Fruit fly (Drosophila melanogaster): ENCODE data around the gene CG8312.

- TF ChIP-seq CG14711 (tag; optimal IDR thresholded peaks at IDR 0.05) (no peak), kay (GFP tag; ENCODE audit: borderline replicate concordance) (no peak), CG1620 (GFP tag; optimal IDR thresholded peaks at IDR 0.05) (no peak), tj (GFP tag; optimal IDR thresholded peaks at IDR 0.05) (no peak), Crg-1 (GFP tag; optimal IDR thresholded peaks at IDR 0.05) (no peak), ovo (GFP tag; optimal IDR thresholded peaks at IDR 0.05) (no peak), Clk (GFP tag; optimal IDR thresholded peaks at IDR 0.05) (no peak)
Observed at dm6 chr3R:9546808-9547381, 44.2 kb upstream of the CG8312 start.
